Fruit fly (Drosophila melanogaster) S2 (cell line): ENCODE measurements around the gene CG7789.

ENCODE experiments used
- CG8478 ChIP-seq: fragments of >200 bp; optimal IDR thresholded peaks from 2 replicates; lab custom pipeline; 2018
- CTCF ChIP-seq, 2 experiments: fragments of >200 bp; optimal IDR thresholded peaks; 2 replicates each; lab custom pipeline; 2018

DNA sequence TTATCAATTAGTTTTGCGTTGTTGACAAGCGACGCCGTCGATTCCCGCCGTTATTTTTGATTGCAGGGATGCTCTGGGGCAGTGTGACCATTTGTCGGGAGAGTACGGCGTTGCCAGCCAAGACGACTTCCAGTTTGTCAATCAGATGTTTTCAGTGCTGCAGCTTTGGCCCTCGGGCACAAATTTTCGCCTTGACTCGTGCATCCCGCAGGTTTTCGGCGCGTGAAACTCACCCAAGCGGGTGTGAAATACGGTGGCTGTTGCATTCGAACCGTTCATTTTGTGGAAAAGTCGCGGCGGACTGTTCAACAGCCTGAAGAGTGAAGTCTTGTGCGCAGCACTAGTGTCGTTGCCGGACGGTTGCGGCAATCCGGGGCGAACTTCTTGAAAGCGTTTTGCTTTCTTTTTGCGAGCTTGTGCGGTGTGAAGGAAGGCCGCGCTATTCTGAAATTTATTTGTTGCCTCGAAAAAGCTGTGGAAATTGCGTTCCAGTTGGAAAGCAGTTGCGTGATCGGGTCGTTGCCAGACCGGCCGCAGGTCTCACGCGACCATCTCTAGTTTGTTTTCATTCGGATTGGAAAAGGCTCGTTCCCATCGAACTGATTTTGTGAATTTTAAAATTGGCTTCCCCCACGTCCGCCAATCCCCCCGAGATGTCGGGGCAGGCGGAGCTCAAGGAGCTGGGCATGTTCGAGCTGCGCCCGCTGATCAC is 3.8 kb downstream of the CG7789 start, which contains the start of the genes ca and ncd:
- no peak for TF ChIP-seq CG8478 (lab: Kevin White, UChicago)
- peak in 1 of 2 experiments; percentile 14 for TF ChIP-seq CTCF (optimal IDR thresholded peaks at IDR 0.05; lab: Kevin White, UChicago)
